Fruit fly (Drosophila melanogaster): ENCODE data around the gene Pka-C3.

- TF ChIP-seq CG8478 (optimal IDR thresholded peaks at IDR 0.05), result no peak
- no peak for TF ChIP-seq CTCF (optimal IDR thresholded peaks at IDR 0.05)
These were observed 13.8 kb downstream of the Pka-C3 start for dm6 chr3L:15940823-15941222.
